Worm (Caenorhabditis elegans) whole organism, L4 larva: ENCODE data around the gene F20G2.6.

ENCODE experiments used
- Y105C5A.15 ChIP-seq: fragments of 200-800 bp; sonication (Bioruptor generic); IDR thresholded peaks from 2 replicates; pipeline ENCODE4 v1.3.6; 2022; ENCODE audit warnings: missing genetic modification characterization, missing compliant biosample characterization
- aly-2 ChIP-seq: sonication (generic microtip); optimal IDR thresholded peaks from 2 replicates; lab custom pipeline; 2018; ENCODE audit warnings: missing biosample characterization, missing genetic modification characterization
- ceh-28 ChIP-seq: fragments of 150-350 bp; optimal IDR thresholded peaks from 2 replicates; lab custom pipeline; 2014; ENCODE audit warnings: missing biosample characterization, missing genetic modification reagents, missing genetic modification characterization
- ceh-82 ChIP-seq: sonication (generic microtip); optimal IDR thresholded peaks from 2 replicates; lab custom pipeline; 2017; ENCODE audit warnings: missing biosample characterization, missing genetic modification characterization
- fkh-10 ChIP-seq: fragments of 150-350 bp; optimal IDR thresholded peaks from 2 replicates; lab custom pipeline; 2014; ENCODE audit warnings: missing biosample characterization, missing genetic modification reagents, missing genetic modification characterization
- lin-13 ChIP-seq: fragments of 150-350 bp; optimal IDR thresholded peaks from 2 replicates; lab custom pipeline; 2014; ENCODE audit warnings: missing biosample characterization, missing genetic modification reagents, missing genetic modification characterization
- lsy-2 ChIP-seq, 2 experiments: fragments of 150-350 bp in 1 of 2; sonication (generic microtip) in 1 of 2; optimal IDR thresholded peaks; 2 replicates each; lab custom pipeline; 2014 to 2017; ENCODE audit warnings: missing biosample characterization in 2 of 2, missing genetic modification characterization in 2 of 2
- nhr-28 ChIP-seq: fragments of 150-350 bp; optimal IDR thresholded peaks from 2 replicates; lab custom pipeline; 2014; ENCODE audit warnings: missing biosample characterization, missing genetic modification characterization
- pha-4 ChIP-seq, 2 experiments: fragments of 150-350 bp in 1 of 2; fragments of 200-800 bp in 1 of 2; sonication (Bioruptor generic) in 1 of 2; IDR thresholded peaks in 1 of 2; optimal IDR thresholded peaks in 1 of 2; 2 replicates each; pipeline versions ENCODE4 v1.3.6 to Lab custom; 2014 to 2022; ENCODE audit warnings: missing genetic modification characterization in 2 of 2, missing genetic modification reagents in 2 of 2, missing biosample characterization in 1 of 2, missing compliant biosample characterization in 1 of 2
- unc-130 ChIP-seq: sonication (generic microtip); optimal IDR thresholded peaks from 2 replicates; lab custom pipeline; 2016; ENCODE audit warnings: missing genetic modification reagents, missing genetic modification characterization, missing compliant biosample characterization

ce11 chrV:13775529-13775928, 12.7 kb downstream of the F20G2.6 start, which contains the start of gene F53C11.1:
- no peak for TF ChIP-seq fkh-10 (GFP tag; lab: Kevin White, UChicago)
- no peak for TF ChIP-seq ceh-28
- TF ChIP-seq aly-2 (tag; lab: Kevin White, UChicago): no peak
- TF ChIP-seq lin-13: no peak
- no peak for TF ChIP-seq unc-130 (GFP tag; lab: Kevin White, UChicago)
- peak; percentile 19 for TF ChIP-seq nhr-28
- TF ChIP-seq ceh-82 (tag; lab: Kevin White, UChicago): no peak
- TF ChIP-seq lsy-2 (tag; optimal IDR thresholded peaks at IDR 0.05; lab: Kevin White, UChicago): no peak
- no peak for TF ChIP-seq pha-4 (GFP tag; IDR thresholded peaks at IDR 0.05; lab: Robert Waterston, UW)
- no peak for TF ChIP-seq pha-4 (tag; optimal IDR thresholded peaks at IDR 0.05; lab: Kevin White, UChicago)
- TF ChIP-seq Y105C5A.15 (GFP tag; lab: Robert Waterston, UW): no peak
